Fruit fly (Drosophila melanogaster) S2 (cell line): ENCODE data around the gene Sf3b2.

Experiments
- CG8478 ChIP-seq: fragments of >200 bp; optimal IDR thresholded peaks from 2 replicates; lab custom pipeline; 2018
- CTCF ChIP-seq, 2 experiments: fragments of >200 bp; optimal IDR thresholded peaks; 2 replicates each; lab custom pipeline; 2018

- TF ChIP-seq CG8478, result no peak
- no peak for TF ChIP-seq CTCF (optimal IDR thresholded peaks at IDR 0.05; lab: Kevin White, UChicago)
Observed at dm6 chr2L:3044660-3045504, 15.9 kb upstream of the Sf3b2 start.
